Worm (Caenorhabditis elegans) whole organism, L4 larva: Measurements from ENCODE around the gene F42C5.3.

Experiments
- F26F4.8 ChIP-seq: fragments of 200-800 bp; sonication (Bioruptor generic); conservative IDR thresholded peaks from 2 replicates; pipeline ENCODE4 v1.3.6; 2022; ENCODE audit warnings: missing genetic modification characterization, missing compliant biosample characterization
- F37D6.2 ChIP-seq: sonication (generic microtip); optimal IDR thresholded peaks from 2 replicates; lab custom pipeline; 2016; ENCODE audit warnings: mild to moderate bottlenecking, missing genetic modification characterization, missing compliant biosample characterization
- F44E2.7 ChIP-seq: fragments of 200-800 bp; sonication (Bioruptor generic); IDR thresholded peaks from 2 replicates; pipeline ENCODE4 v2.1.2; 2022; ENCODE audit warnings: missing genetic modification characterization, missing compliant biosample characterization
- Y105C5A.15 ChIP-seq: fragments of 200-800 bp; sonication (Bioruptor generic); IDR thresholded peaks from 2 replicates; pipeline ENCODE4 v1.3.6; 2022; ENCODE audit warnings: missing genetic modification characterization, missing compliant biosample characterization
- Y48G9A.11 ChIP-seq: fragments of 200-800 bp; sonication (Bioruptor generic); IDR thresholded peaks from 2 replicates; pipeline ENCODE4 v1.3.6; 2022; ENCODE audit warnings: missing genetic modification reagents, missing genetic modification characterization, missing compliant biosample characterization
- Y5F2A.4 ChIP-seq: fragments of 200-800 bp; sonication (Bioruptor generic); optimal IDR thresholded peaks from 2 replicates; lab custom pipeline; 2018; ENCODE audit warnings: mild to moderate bottlenecking, missing genetic modification characterization, missing compliant biosample characterization
- Y75B8A.6 ChIP-seq: fragments of 200-800 bp; sonication (Bioruptor generic); IDR thresholded peaks from 2 replicates; pipeline ENCODE4 v1.3.6; 2022; ENCODE audit warnings: missing genetic modification reagents, missing genetic modification characterization, missing compliant biosample characterization
- aly-2 ChIP-seq: sonication (generic microtip); optimal IDR thresholded peaks from 2 replicates; lab custom pipeline; 2018; ENCODE audit warnings: missing biosample characterization, missing genetic modification characterization
- ama-1 ChIP-seq: fragments of 150-350 bp; optimal IDR thresholded peaks from 2 replicates; lab custom pipeline; 2014; ENCODE audit warnings: inconsistent platforms, mixed read lengths
- arid-1 ChIP-seq: fragments of 200-800 bp; sonication (Bioruptor generic); conservative IDR thresholded peaks from 2 replicates; pipeline ENCODE4 v1.3.6; 2022; ENCODE audit warnings: missing genetic modification reagents, missing genetic modification characterization, missing compliant biosample characterization
- attf-4 ChIP-seq: sonication (generic microtip); optimal IDR thresholded peaks from 3 replicates; lab custom pipeline; 2017; ENCODE audit warnings: missing biosample characterization, missing genetic modification characterization
- ceh-28 ChIP-seq: fragments of 150-350 bp; optimal IDR thresholded peaks from 2 replicates; lab custom pipeline; 2014; ENCODE audit warnings: missing biosample characterization, missing genetic modification reagents, missing genetic modification characterization
- ceh-32 ChIP-seq: sonication (generic microtip); optimal IDR thresholded peaks from 2 replicates; lab custom pipeline; 2016; ENCODE audit warnings: mild to moderate bottlenecking, missing genetic modification characterization, missing compliant biosample characterization; ENCODE audit not compliant: poor library complexity
- ceh-62 ChIP-seq: sonication (generic microtip); optimal IDR thresholded peaks from 2 replicates; lab custom pipeline; 2017; ENCODE audit warnings: missing biosample characterization, missing genetic modification characterization
- daf-19 ChIP-seq: fragments of 200-800 bp; sonication (Bioruptor generic); conservative IDR thresholded peaks from 2 replicates; pipeline ENCODE4 v1.3.6; 2022; ENCODE audit warnings: missing genetic modification characterization, missing compliant biosample characterization
- daf-8 ChIP-seq: fragments of 200-800 bp; sonication (Bioruptor generic); IDR thresholded peaks from 2 replicates; pipeline ENCODE4 v1.3.6; 2022; ENCODE audit warnings: missing genetic modification characterization, missing compliant biosample characterization
- dpl-1 ChIP-seq: fragments of 150-350 bp; optimal IDR thresholded peaks from 2 replicates; lab custom pipeline; 2014; ENCODE audit warnings: missing biosample characterization, missing genetic modification reagents, missing genetic modification characterization
- dve-1 ChIP-seq: sonication (generic microtip); optimal IDR thresholded peaks from 2 replicates; lab custom pipeline; 2017; ENCODE audit warnings: antibody characterized with exemption, mild to moderate bottlenecking, missing genetic modification characterization, missing compliant biosample characterization; ENCODE audit not compliant: insufficient read depth
- gei-8 ChIP-seq: fragments of 200-800 bp; sonication (Bioruptor generic); optimal IDR thresholded peaks from 2 replicates; lab custom pipeline; 2018; ENCODE audit warnings: mild to moderate bottlenecking, missing genetic modification characterization, missing compliant biosample characterization
- hif-1 ChIP-seq, 2 experiments: sonication (generic microtip); optimal IDR thresholded peaks; 2 replicates each; lab custom pipeline; 2016 to 2017; ENCODE audit warnings: missing compliant biosample characterization in 2 of 2, missing genetic modification characterization in 2 of 2, missing genetic modification reagents in 2 of 2, missing genotype in 2 of 2, mild to moderate bottlenecking in 1 of 2
- hlh-11 ChIP-seq: fragments of 200-800 bp; sonication (Bioruptor generic); optimal IDR thresholded peaks from 2 replicates; lab custom pipeline; 2018; ENCODE audit warnings: mild to moderate bottlenecking, missing genetic modification characterization, missing compliant biosample characterization
- hmg-1.1 ChIP-seq: fragments of 200-800 bp; sonication (Bioruptor generic); IDR thresholded peaks from 2 replicates; pipeline ENCODE4 v1.3.6; 2022; ENCODE audit warnings: missing genetic modification reagents, missing genetic modification characterization, missing compliant biosample characterization
- jun-1 ChIP-seq: fragments of 150-350 bp; optimal IDR thresholded peaks from 2 replicates; lab custom pipeline; 2014; ENCODE audit warnings: missing biosample characterization, missing genetic modification reagents, missing genetic modification characterization
- lim-7 ChIP-seq: fragments of 200-800 bp; sonication (Bioruptor generic); IDR thresholded peaks from 2 replicates; pipeline ENCODE4 v1.3.6; 2022; ENCODE audit warnings: missing genetic modification characterization, missing compliant biosample characterization
- lin-15B ChIP-seq: fragments of 150-350 bp; sonication (generic microtip); optimal IDR thresholded peaks from 3 replicates; lab custom pipeline; 2014; ENCODE audit warnings: missing biosample characterization, missing genetic modification characterization
- madf-9 ChIP-seq: fragments of 200-800 bp; sonication (Bioruptor generic); conservative IDR thresholded peaks from 2 replicates; pipeline ENCODE4 v1.3.6; 2022; ENCODE audit warnings: missing genetic modification reagents, missing genetic modification characterization, missing compliant biosample characterization
- nhr-25 ChIP-seq: sonication (generic microtip); optimal IDR thresholded peaks from 2 replicates; lab custom pipeline; 2017; ENCODE audit warnings: missing genetic modification characterization, mild to moderate bottlenecking, missing compliant biosample characterization, antibody characterized with exemption, moderate library complexity, borderline replicate concordance; ENCODE audit not compliant: insufficient read depth
- nhr-28 ChIP-seq: fragments of 150-350 bp; optimal IDR thresholded peaks from 2 replicates; lab custom pipeline; 2014; ENCODE audit warnings: missing biosample characterization, missing genetic modification characterization
- nhr-42 ChIP-seq: fragments of 200-800 bp; sonication (Bioruptor generic); IDR thresholded peaks from 2 replicates; pipeline ENCODE4 v1.3.6; 2022; ENCODE audit warnings: missing genetic modification characterization, missing compliant biosample characterization
- nhr-6 ChIP-seq: fragments of 150-350 bp; optimal IDR thresholded peaks from 2 replicates; lab custom pipeline; 2014; ENCODE audit warnings: missing biosample characterization, missing genetic modification characterization
- pqm-1 ChIP-seq: sonication (generic microtip); optimal IDR thresholded peaks from 2 replicates; lab custom pipeline; 2017; ENCODE audit warnings: missing biosample characterization, missing genetic modification characterization
- tag-97 ChIP-seq: fragments of 200-800 bp; sonication (Bioruptor generic); IDR thresholded peaks from 2 replicates; pipeline ENCODE4 v1.3.6; 2022; ENCODE audit warnings: missing genetic modification characterization, missing compliant biosample characterization
- unc-130 ChIP-seq: sonication (generic microtip); optimal IDR thresholded peaks from 2 replicates; lab custom pipeline; 2016; ENCODE audit warnings: missing genetic modification reagents, missing genetic modification characterization, missing compliant biosample characterization
- unc-39 ChIP-seq: sonication (generic microtip); optimal IDR thresholded peaks from 2 replicates; lab custom pipeline; 2017; ENCODE audit warnings: missing biosample characterization, missing genetic modification characterization
- unc-62 ChIP-seq, 3 experiments: fragments of 150-350 bp in 1 of 3; sonication (generic microtip); optimal IDR thresholded peaks in 2 of 3; peaks in 1 of 3; 1 replicate in 1 of 3; 2 replicates in 2 of 3; lab custom pipeline; 2014 to 2017; ENCODE audit warnings: missing biosample characterization in 3 of 3, missing genetic modification characterization in 3 of 3, missing genetic modification reagents in 3 of 3, missing genotype in 1 of 3
- vab-7 ChIP-seq: fragments of 200-800 bp; sonication (Bioruptor generic); IDR thresholded peaks from 2 replicates; pipeline ENCODE4 v1.3.6; 2022; ENCODE audit warnings: missing genetic modification reagents, missing genetic modification characterization, missing compliant biosample characterization
- ztf-11 ChIP-seq: fragments of 150-350 bp; optimal IDR thresholded peaks from 2 replicates; lab custom pipeline; 2014; ENCODE audit warnings: missing biosample characterization, missing genetic modification characterization

Gene F42C5.3

ce11 chrIV:7309678-7310077 lies 22.3 kb upstream of the F42C5.3 start:
- TF ChIP-seq gei-8 (GFP tag; lab: Kevin White, UChicago) (no peak), lim-7 (GFP tag; lab: Robert Waterston, UW) (no peak), tag-97 (no peak), ama-1 (peak; percentile 30), dve-1 (tag; lab: Kevin White, UChicago) (no peak), F44E2.7 (GFP tag; lab: Robert Waterston, UW) (no peak), unc-130 (GFP tag; lab: Kevin White, UChicago) (no peak), daf-8 (GFP tag; lab: Robert Waterston, UW) (no peak), ceh-32 (tag; lab: Kevin White, UChicago) (no peak), ceh-62 (tag; lab: Kevin White, UChicago) (no peak), aly-2 (tag; lab: Kevin White, UChicago) (no peak), dpl-1 (no peak), nhr-28 (tag; lab: Kevin White, UChicago) (peak; percentile 12)

DNA sequence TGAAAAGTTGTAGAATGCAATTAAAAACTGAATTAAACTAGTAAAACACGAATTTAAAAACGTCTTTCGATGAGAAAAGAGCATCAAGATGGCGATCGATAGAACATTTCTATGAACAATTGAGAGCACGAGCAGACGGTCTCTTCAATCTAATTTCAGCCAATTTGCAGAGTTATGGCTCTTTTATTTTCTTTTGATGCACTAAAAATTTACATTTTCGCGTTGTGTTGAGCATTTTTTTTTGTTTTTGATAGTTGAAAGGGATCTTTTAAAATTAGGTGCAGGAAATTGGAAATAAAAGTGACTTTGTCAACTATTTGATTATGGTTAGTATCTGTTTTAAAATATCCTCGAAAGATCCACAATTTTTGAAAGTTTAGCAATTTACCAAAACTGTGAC lies 21.6 kb upstream of the F42C5.3 start, which contains the start of gene F42C5.6:
Gene F42C5.6 (minus strand): TSS at position 101 of the 400 bp plus-strand sequence.
- TF ChIP-seq attf-4 (no peak), madf-9 (GFP tag; lab: Robert Waterston, UW) (no peak), dve-1 (tag; lab: Kevin White, UChicago) (no peak), arid-1 (GFP tag; lab: Robert Waterston, UW) (no peak), pqm-1 (no peak), ceh-62 (tag; lab: Kevin White, UChicago) (no peak), nhr-25 (tag; lab: Kevin White, UChicago) (no peak), hlh-11 (no peak), hmg-1.1 (no peak), Y105C5A.15 (GFP tag; lab: Robert Waterston, UW) (no peak), nhr-6 (tag; lab: Kevin White, UChicago) (no peak)

DNA sequence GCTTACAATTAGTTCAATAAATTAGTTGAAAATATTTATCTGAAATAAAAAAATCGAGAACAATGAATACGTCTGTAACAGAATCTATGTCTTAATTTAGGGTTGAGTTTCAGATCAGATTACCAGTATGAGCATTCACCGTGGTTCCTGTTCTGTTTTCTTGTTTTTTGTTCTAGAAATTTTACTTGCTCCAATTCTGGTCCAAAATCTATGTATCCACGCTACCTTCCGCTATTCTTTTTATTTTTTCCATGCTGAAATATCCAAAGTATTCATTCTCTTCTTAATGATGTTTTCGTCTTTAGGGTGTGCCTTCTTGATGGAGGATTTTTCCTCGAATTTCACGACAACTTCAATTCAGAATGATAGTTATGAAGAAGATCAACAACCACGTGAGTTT lies 18.0 kb upstream of the F42C5.3 start, which contains the start of gene npr-27:
Gene npr-27 (plus strand): TSS at position 301 of the 400 bp plus-strand sequence.
- TF ChIP-seq Y5F2A.4 (GFP tag; lab: Kevin White, UChicago) (no peak), unc-39 (tag; lab: Kevin White, UChicago) (no peak), F37D6.2 (tag; lab: Kevin White, UChicago) (no peak), F26F4.8 (GFP tag; lab: Robert Waterston, UW) (no peak), F44E2.7 (GFP tag; lab: Robert Waterston, UW) (no peak), Y48G9A.11 (no peak), ceh-28 (tag; lab: Kevin White, UChicago) (no peak), hif-1 (tag; optimal IDR thresholded peaks at IDR 0.05; lab: Kevin White, UChicago) (no peak), dve-1 (tag; lab: Kevin White, UChicago) (no peak), unc-62 (GFP tag; optimal IDR thresholded peaks at IDR 0.05 in 1 of 2; lab: Kevin White, UChicago) (no peak), unc-62 (tag; optimal IDR thresholded peaks at IDR 0.05; lab: Kevin White, UChicago) (no peak), nhr-42 (GFP tag; lab: Robert Waterston, UW) (no peak), arid-1 (GFP tag; lab: Robert Waterston, UW) (no peak), Y75B8A.6 (GFP tag; lab: Robert Waterston, UW) (no peak), vab-7 (GFP tag; lab: Robert Waterston, UW) (no peak), daf-19 (GFP tag; lab: Robert Waterston, UW) (no peak), ztf-11 (tag; lab: Kevin White, UChicago) (no peak), lin-15B (no peak), jun-1 (tag; lab: Kevin White, UChicago) (no peak)
